Worm (Caenorhabditis elegans) whole organism, young adult: ENCODE data around the gene W03F9.9.

Experiments
- B0035.1 ChIP-seq: sonication (generic microtip); optimal IDR thresholded peaks from 2 replicates; lab custom pipeline; 2016; ENCODE audit warnings: missing genetic modification characterization, mild to moderate bottlenecking, missing compliant biosample characterization, missing genotype, missing genetic modification reagents
- cebp-2 ChIP-seq: fragments of 200-800 bp; sonication (Bioruptor generic); IDR thresholded peaks from 2 replicates; pipeline ENCODE4 v1.3.6; 2022; ENCODE audit warnings: missing genetic modification characterization, missing compliant biosample characterization
- dpl-1 ChIP-seq: fragments of 150-350 bp; optimal IDR thresholded peaks from 2 replicates; lab custom pipeline; 2014; ENCODE audit warnings: missing biosample characterization, missing genetic modification reagents, missing genetic modification characterization
- egl-18 ChIP-seq: fragments of 200-800 bp; sonication (Bioruptor generic); IDR thresholded peaks from 2 replicates; pipeline ENCODE4 v1.3.6; 2022; ENCODE audit warnings: missing genetic modification reagents, missing genetic modification characterization, missing compliant biosample characterization
- hlh-12 ChIP-seq: sonication (generic microtip); optimal IDR thresholded peaks from 2 replicates; lab custom pipeline; 2016; ENCODE audit warnings: missing genetic modification characterization, missing compliant biosample characterization
- hlh-26 ChIP-seq: fragments of 200-800 bp; sonication (Bioruptor generic); conservative IDR thresholded peaks from 2 replicates; pipeline ENCODE4 v1.3.6; 2022; ENCODE audit warnings: missing genetic modification reagents, missing genetic modification characterization, missing compliant biosample characterization
- hrde-1 ChIP-seq: sonication (generic microtip); optimal IDR thresholded peaks from 2 replicates; lab custom pipeline; 2016; ENCODE audit warnings: missing genetic modification characterization, mild to moderate bottlenecking, missing compliant biosample characterization, moderate library complexity, missing genotype, missing genetic modification reagents, borderline replicate concordance
- let-607 ChIP-seq, 2 experiments: fragments of 200-800 bp in 1 of 2; sonication (Bioruptor generic) in 1 of 2; sonication (generic microtip) in 1 of 2; optimal IDR thresholded peaks; 2 replicates each; lab custom pipeline; 2016 to 2018; ENCODE audit warnings: mild to moderate bottlenecking in 2 of 2, missing compliant biosample characterization in 2 of 2, missing genetic modification characterization in 2 of 2, moderate library complexity in 2 of 2, missing genotype in 1 of 2
- nhr-27 ChIP-seq: fragments of 200-800 bp; sonication (Bioruptor generic); optimal IDR thresholded peaks from 2 replicates; lab custom pipeline; 2018; ENCODE audit warnings: mild to moderate bottlenecking, missing genetic modification characterization, moderate library complexity, missing compliant biosample characterization
- unc-130 ChIP-seq: sonication (generic microtip); optimal IDR thresholded peaks from 2 replicates; lab custom pipeline; 2016; ENCODE audit warnings: missing genetic modification reagents, missing genetic modification characterization, missing compliant biosample characterization
- unc-62 ChIP-seq: fragments of 150-350 bp; optimal IDR thresholded peaks from 2 replicates; lab custom pipeline; 2014; ENCODE audit warnings: missing biosample characterization, missing genetic modification reagents, missing genetic modification characterization

ce11 chrV:185694-186217 lies 47.1 kb downstream of the W03F9.9 start, which contains the start of gene arid-1:
- TF ChIP-seq let-607 (tag; optimal IDR thresholded peaks at IDR 0.05; lab: Kevin White, UChicago) (no peak), hrde-1 (tag; lab: Kevin White, UChicago) (no peak), unc-62 (GFP tag; lab: Kevin White, UChicago) (no peak), cebp-2 (GFP tag; lab: Robert Waterston, UW) (no peak), dpl-1 (GFP tag; lab: Kevin White, UChicago) (peak; percentile 54), hlh-12 (tag; lab: Kevin White, UChicago) (no peak), B0035.1 (no peak), hlh-26 (no peak), nhr-27 (tag; lab: Kevin White, UChicago) (no peak), unc-130 (GFP tag; lab: Kevin White, UChicago) (peak; percentile 11), egl-18 (GFP tag; lab: Robert Waterston, UW) (no peak)
